Fruit fly (Drosophila melanogaster) whole organism, wandering third instar larva: Measurements from ENCODE around the gene TM9SF2.
A peak's percentile ranks its signal among the peaks of the same experiment; 100 is the strongest.

Experiments
- Abd-B ChIP-seq: fragments of >200 bp; optimal IDR thresholded peaks from 2 replicates; lab custom pipeline; 2017; ENCODE audit warnings: missing biosample characterization, missing genetic modification characterization
- CG32264 ChIP-seq: fragments of 200-800 bp; sonication (Bioruptor generic); optimal IDR thresholded peaks from 2 replicates; lab custom pipeline; 2016; ENCODE audit warnings: missing biosample characterization, missing genetic modification characterization
- CG9705 ChIP-seq: fragments of 200-800 bp; sonication (Bioruptor generic); optimal IDR thresholded peaks from 2 replicates; lab custom pipeline; 2018; ENCODE audit warnings: missing biosample characterization, mild to moderate bottlenecking, missing genetic modification characterization
- CrebA ChIP-seq: fragments of 200-800 bp; sonication (Bioruptor generic); optimal IDR thresholded peaks from 2 replicates; lab custom pipeline; 2016; ENCODE audit warnings: missing biosample characterization, mild to moderate bottlenecking, missing genetic modification characterization, borderline replicate concordance
- Dfd ChIP-seq: fragments of >200 bp; optimal IDR thresholded peaks from 2 replicates; lab custom pipeline; 2017; ENCODE audit warnings: missing biosample characterization, missing genetic modification characterization
- Dif ChIP-seq: fragments of 200-275, 200-300 bp; sonication (Bioruptor generic); optimal IDR thresholded peaks from 2 replicates; lab custom pipeline; 2018; ENCODE audit warnings: missing biosample characterization, missing genetic modification characterization; ENCODE audit not compliant: partially characterized antibody
- GATAd ChIP-seq: sonication (Bioruptor generic); optimal IDR thresholded peaks from 2 replicates; lab custom pipeline; 2016; ENCODE audit warnings: missing biosample characterization, missing genetic modification characterization
- HLH106 ChIP-seq: fragments of 200-800 bp; optimal IDR thresholded peaks from 3 replicates; lab custom pipeline; 2019; ENCODE audit warnings: missing biosample characterization, mild to moderate bottlenecking, missing genetic modification characterization, moderate library complexity
- Hnf4 ChIP-seq: fragments of 200-800 bp; sonication (Bioruptor generic); optimal IDR thresholded peaks from 2 replicates; lab custom pipeline; 2016; ENCODE audit warnings: missing biosample characterization, mild to moderate bottlenecking, missing genetic modification characterization
- Hr78 ChIP-seq: fragments of >200 bp; optimal IDR thresholded peaks from 2 replicates; lab custom pipeline; 2017; ENCODE audit warnings: missing biosample characterization, missing genetic modification characterization
- Hr83 ChIP-seq: fragments of 200-300 bp; sonication (Bioruptor generic); optimal IDR thresholded peaks from 2 replicates; lab custom pipeline; 2016; ENCODE audit warnings: missing biosample characterization, mild to moderate bottlenecking, missing genetic modification characterization, moderate library complexity; ENCODE audit not compliant: poor library complexity, severe bottlenecking
- Jra ChIP-seq: sonication (Bioruptor generic); optimal IDR thresholded peaks from 2 replicates; lab custom pipeline; 2016; ENCODE audit warnings: missing biosample characterization, missing genetic modification characterization
- Mio ChIP-seq: sonication (Bioruptor generic); optimal IDR thresholded peaks from 2 replicates; lab custom pipeline; 2016; ENCODE audit warnings: missing biosample characterization, missing genetic modification characterization
- Myc ChIP-seq: fragments of >200 bp; optimal IDR thresholded peaks from 2 replicates; lab custom pipeline; 2017
- N ChIP-seq: fragments of >200 bp; optimal IDR thresholded peaks from 2 replicates; lab custom pipeline; 2018; ENCODE audit warnings: missing biosample characterization, missing external identifiers, missing genetic modification characterization
- OdsH ChIP-seq: fragments of 200-800 bp; sonication (Bioruptor generic); optimal IDR thresholded peaks from 2 replicates; lab custom pipeline; 2016; ENCODE audit warnings: missing biosample characterization, mild to moderate bottlenecking, missing genetic modification characterization
- Rel ChIP-seq, 2 experiments: fragments of 200-800 bp; sonication (Bioruptor generic) in 1 of 2; optimal IDR thresholded peaks; 2 replicates in 1 of 2; 3 replicates in 1 of 2; lab custom pipeline; 2016 to 2019; ENCODE audit warnings: mild to moderate bottlenecking in 2 of 2, missing biosample characterization in 2 of 2, missing genetic modification characterization in 2 of 2, moderate library complexity in 1 of 2
- Sp1 ChIP-seq: fragments of 200-800 bp; sonication (Bioruptor generic); optimal IDR thresholded peaks from 3 replicates; lab custom pipeline; 2019; ENCODE audit warnings: missing biosample characterization, mild to moderate bottlenecking, missing genetic modification characterization, moderate library complexity
- Vsx2 ChIP-seq: fragments of 200-300, 225-300 bp; sonication (Bioruptor generic); optimal IDR thresholded peaks from 2 replicates; lab custom pipeline; 2018; ENCODE audit warnings: missing biosample characterization, missing genetic modification characterization; ENCODE audit not compliant: partially characterized antibody
- br ChIP-seq: fragments of 200-800 bp; sonication (Bioruptor generic); optimal IDR thresholded peaks from 2 replicates; lab custom pipeline; 2016; ENCODE audit warnings: missing biosample characterization, missing genetic modification characterization
- brk ChIP-seq: fragments of 200-800 bp; sonication (Bioruptor generic); optimal IDR thresholded peaks from 2 replicates; lab custom pipeline; 2016; ENCODE audit warnings: missing biosample characterization, mild to moderate bottlenecking, missing genetic modification characterization
- dl ChIP-seq, 2 experiments: fragments of 175-275, 200-275 bp in 1 of 2; fragments of 200-275 bp in 1 of 2; sonication (Bioruptor generic); optimal IDR thresholded peaks; lab custom pipeline; 2018; ENCODE audit warnings: mild to moderate bottlenecking in 2 of 2, missing biosample characterization in 2 of 2, missing genetic modification characterization in 2 of 2, moderate library complexity in 2 of 2; ENCODE audit not compliant: partially characterized antibody in 2 of 2, insufficient read depth in 1 of 2
- dmrt93B ChIP-seq: fragments of 200-800 bp; sonication (Bioruptor generic); optimal IDR thresholded peaks from 2 replicates; lab custom pipeline; 2018; ENCODE audit warnings: missing biosample characterization, mild to moderate bottlenecking, missing genetic modification characterization
- dsf ChIP-seq: sonication (Bioruptor generic); optimal IDR thresholded peaks from 2 replicates; lab custom pipeline; 2016; ENCODE audit warnings: missing biosample characterization, missing genetic modification characterization, borderline replicate concordance
- ey ChIP-seq: fragments of 200-800 bp; sonication (Bioruptor generic); optimal IDR thresholded peaks from 2 replicates; lab custom pipeline; 2016; ENCODE audit warnings: missing biosample characterization, missing genetic modification characterization
- foxo ChIP-seq, 2 experiments: fragments of 200-800 bp; sonication (Bioruptor generic); optimal IDR thresholded peaks; 2 replicates in 1 of 2; 3 replicates in 1 of 2; lab custom pipeline; 2016 to 2017; ENCODE audit warnings: missing biosample characterization in 2 of 2, missing genetic modification characterization in 2 of 2
- fru ChIP-seq: fragments of 200-800 bp; sonication (Bioruptor generic); optimal IDR thresholded peaks from 3 replicates; lab custom pipeline; 2016; ENCODE audit warnings: missing biosample characterization, mild to moderate bottlenecking, missing genetic modification characterization
- h ChIP-seq: fragments of 200-800 bp; sonication (Bioruptor generic); optimal IDR thresholded peaks from 3 replicates; lab custom pipeline; 2016; ENCODE audit warnings: missing biosample characterization, mild to moderate bottlenecking, missing genetic modification characterization
- jim ChIP-seq: fragments of 175-275, 200-325 bp; sonication (Bioruptor generic); optimal IDR thresholded peaks from 2 replicates; lab custom pipeline; 2016; ENCODE audit warnings: missing biosample characterization, mild to moderate bottlenecking, missing genetic modification characterization
- lola ChIP-seq: fragments of >200 bp; optimal IDR thresholded peaks from 2 replicates; lab custom pipeline; 2017; ENCODE audit warnings: missing biosample characterization, missing genetic modification characterization
- pan ChIP-seq: fragments of >200 bp; optimal IDR thresholded peaks from 2 replicates; lab custom pipeline; 2017
- psq ChIP-seq: fragments of 200-800 bp; sonication (Bioruptor generic); optimal IDR thresholded peaks from 3 replicates; lab custom pipeline; 2017; ENCODE audit warnings: missing biosample characterization, mild to moderate bottlenecking, missing genetic modification characterization, moderate library complexity
- rgr ChIP-seq: fragments of 200-800 bp; sonication (Bioruptor generic); optimal IDR thresholded peaks from 3 replicates; lab custom pipeline; 2016; ENCODE audit warnings: missing biosample characterization, mild to moderate bottlenecking, missing genetic modification characterization
- sage ChIP-seq: fragments of 200-800 bp; sonication (Bioruptor generic); optimal IDR thresholded peaks from 2 replicates; lab custom pipeline; 2016; ENCODE audit warnings: missing biosample characterization, mild to moderate bottlenecking, missing genetic modification characterization
- sv ChIP-seq: fragments of 200-800 bp; sonication (Bioruptor generic); optimal IDR thresholded peaks from 3 replicates; lab custom pipeline; 2016; ENCODE audit warnings: missing biosample characterization, missing genetic modification characterization
- tai ChIP-seq: sonication (Bioruptor generic); optimal IDR thresholded peaks from 2 replicates; lab custom pipeline; 2016; ENCODE audit warnings: missing biosample characterization, missing genetic modification characterization
- usp ChIP-seq: fragments of >200 bp; optimal IDR thresholded peaks from 2 replicates; lab custom pipeline; 2017; ENCODE audit warnings: missing biosample characterization, missing genetic modification characterization
- woc ChIP-seq: sonication (Bioruptor generic); optimal IDR thresholded peaks from 2 replicates; lab custom pipeline; 2016; ENCODE audit warnings: missing biosample characterization, mild to moderate bottlenecking, missing genetic modification characterization

TM9SF2 gene

dm6 chr2L:20760956-20761355 is 26.8 kb upstream of the TM9SF2 start:
- peak; percentile 24 for TF ChIP-seq rgr (GFP tag; lab: Kevin White, UChicago)
- TF ChIP-seq usp = no peak
- no peak for TF ChIP-seq Abd-B (GFP tag; lab: Kevin White, UChicago)
- TF ChIP-seq h (GFP tag; lab: Kevin White, UChicago) = peak; percentile 16
- no peak for TF ChIP-seq Rel (GFP tag; optimal IDR thresholded peaks at IDR 0.05; lab: Kevin White, UChicago)
- peak; percentile 100 for TF ChIP-seq Rel (tag; optimal IDR thresholded peaks at IDR 0.05; lab: Kevin White, UChicago)
- no peak for TF ChIP-seq GATAd (GFP tag; lab: Kevin White, UChicago)
- TF ChIP-seq Mio (GFP tag; lab: Kevin White, UChicago) = no peak
- TF ChIP-seq CrebA = no peak
- TF ChIP-seq Hnf4 (GFP tag; lab: Kevin White, UChicago) = no peak
- no peak for TF ChIP-seq jim (GFP tag; lab: Kevin White, UChicago)

dm6 chr2L:20759809-20760485 is 25.8 kb upstream of the TM9SF2 start:
- TF ChIP-seq tai (GFP tag; lab: Kevin White, UChicago) = no peak
- peak; percentile 40 for TF ChIP-seq woc (GFP tag; lab: Kevin White, UChicago)
- TF ChIP-seq Jra (GFP tag; lab: Kevin White, UChicago) = no peak
- TF ChIP-seq Abd-B (GFP tag; lab: Kevin White, UChicago) = no peak
- peak; percentile 59 for TF ChIP-seq sage (GFP tag; lab: Kevin White, UChicago)
- TF ChIP-seq CrebA = no peak
- TF ChIP-seq Hnf4 (GFP tag; lab: Kevin White, UChicago) = peak; percentile 64
- no peak for TF ChIP-seq usp
- TF ChIP-seq Dif (GFP tag; lab: Kevin White, UChicago) = no peak
- TF ChIP-seq dl (GFP tag; optimal IDR thresholded peaks at IDR 0.05; lab: Kevin White, UChicago; ENCODE audit: insufficient read depth in 1 of 2, partially characterized antibody in 2 of 2) = no peak
- TF ChIP-seq Myc (lab: Kevin White, UChicago) = no peak
- TF ChIP-seq Hr83 = peak; percentile 54
- TF ChIP-seq HLH106 (tag; lab: Kevin White, UChicago) = peak; percentile 70
- TF ChIP-seq rgr (GFP tag; lab: Kevin White, UChicago) = peak; percentile 72
- peak in 1 of 2 experiments; percentile 77 for TF ChIP-seq foxo (GFP tag; optimal IDR thresholded peaks at IDR 0.05; lab: Kevin White, UChicago)
- TF ChIP-seq GATAd (GFP tag; lab: Kevin White, UChicago) = no peak
- peak; percentile 53 for TF ChIP-seq Dfd (GFP tag; lab: Kevin White, UChicago)
- TF ChIP-seq Hr78 (GFP tag; lab: Kevin White, UChicago) = no peak
- TF ChIP-seq jim (GFP tag; lab: Kevin White, UChicago) = no peak
- peak; percentile 65 for TF ChIP-seq br
- TF ChIP-seq CG9705 (GFP tag; lab: Kevin White, UChicago) = no peak
- TF ChIP-seq brk (GFP tag; lab: Kevin White, UChicago) = no peak
- TF ChIP-seq N = no peak
- peak; percentile 25 for TF ChIP-seq psq
- no peak for TF ChIP-seq Rel (GFP tag; optimal IDR thresholded peaks at IDR 0.05; lab: Kevin White, UChicago)
- TF ChIP-seq Rel (tag; optimal IDR thresholded peaks at IDR 0.05; lab: Kevin White, UChicago) = peak; percentile 65
- peak; percentile 57 for TF ChIP-seq OdsH
- no peak for TF ChIP-seq lola (GFP tag; lab: Kevin White, UChicago)
- TF ChIP-seq dmrt93B (GFP tag; lab: Kevin White, UChicago) = peak; percentile 38
- TF ChIP-seq Mio (GFP tag; lab: Kevin White, UChicago) = no peak
- peak; percentile 62 for TF ChIP-seq ey (GFP tag; lab: Kevin White, UChicago)
- TF ChIP-seq fru (GFP tag; lab: Kevin White, UChicago) = peak; percentile 66
- TF ChIP-seq Sp1 = peak; percentile 58
- TF ChIP-seq Vsx2 (GFP tag; lab: Kevin White, UChicago) = no peak
- TF ChIP-seq pan (lab: Kevin White, UChicago) = no peak
- no peak for TF ChIP-seq sv (GFP tag; lab: Kevin White, UChicago)
- TF ChIP-seq CG32264 (GFP tag; lab: Kevin White, UChicago) = peak; percentile 15
- peak; percentile 79 for TF ChIP-seq h (GFP tag; lab: Kevin White, UChicago)
- TF ChIP-seq dsf (GFP tag; lab: Kevin White, UChicago) = no peak
